Worm (Caenorhabditis elegans): ENCODE data around the gene lpd-9.

DNA sequence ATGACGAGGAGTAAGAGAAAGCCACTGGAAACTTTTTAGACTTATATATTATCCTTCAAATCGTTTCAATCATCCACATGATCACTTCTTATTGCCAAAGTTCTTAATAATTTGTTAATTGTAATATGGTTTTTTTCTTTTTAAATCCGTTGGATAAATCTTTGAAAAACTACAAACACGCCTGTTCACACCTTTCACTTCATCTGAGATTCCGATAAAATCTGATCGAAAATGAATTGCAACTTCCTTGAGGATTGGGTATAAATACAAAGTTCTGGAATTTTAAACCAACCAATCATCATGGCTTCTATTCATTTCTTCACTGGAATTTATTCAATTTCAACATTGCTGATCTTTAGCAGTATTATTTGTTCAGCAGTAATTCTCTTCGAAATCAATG lies 18.5 kb upstream of the lpd-9 start, which contains the start of gene col-152:
- TF ChIP-seq zag-1 (tag; optimal IDR thresholded peaks at IDR 0.05) (no peak), dpl-1 (GFP tag; optimal IDR thresholded peaks at IDR 0.05) (no peak), php-3 (GFP tag; IDR thresholded peaks at IDR 0.05) (no peak), nhr-25 (tag; optimal IDR thresholded peaks at IDR 0.05; ENCODE audit: borderline replicate concordance, insufficient read depth) (no peak), T20F7.1 (GFP tag; optimal IDR thresholded peaks at IDR 0.05) (no peak), aly-2 (tag; optimal IDR thresholded peaks at IDR 0.05) (no peak), ceh-82 (tag; optimal IDR thresholded peaks at IDR 0.05) (no peak)

Measured in whole organism, L4 larva.